Fruit fly (Drosophila melanogaster) S2 (cell line): Measurements from ENCODE around the gene MTA1-like.

Experiments used
- CG8478 ChIP-seq: fragments of >200 bp; optimal IDR thresholded peaks from 2 replicates; lab custom pipeline; 2018
- CTCF ChIP-seq, 2 experiments: fragments of >200 bp; optimal IDR thresholded peaks; 2 replicates each; lab custom pipeline; 2018

- no peak for TF ChIP-seq CTCF (optimal IDR thresholded peaks at IDR 0.05; lab: Kevin White, UChicago)
- TF ChIP-seq CG8478 (lab: Kevin White, UChicago): no peak
These were observed 5.1 kb downstream of the MTA1-like start for dm6 chr3R:5643421-5643820.
